Fruit fly (Drosophila melanogaster): ENCODE data around the gene Reck.

- TF ChIP-seq EcR (GFP tag; optimal IDR thresholded peaks at IDR 0.05) (no peak), CG8478 (optimal IDR thresholded peaks at IDR 0.05) (no peak), Dll (optimal IDR thresholded peaks at IDR 0.05) (no peak), psq (optimal IDR thresholded peaks at IDR 0.05) (no peak)
These were observed 37.5 kb upstream of the Reck start, which contains the start of gene CG43679 for dm6 chr3L:15051325-15051724.

All from whole organism.